Worm (Caenorhabditis elegans) whole organism, early embryonic: ENCODE data around the gene sri-78.

Source experiments
- B0310.2 ChIP-seq: sonication (generic microtip); optimal IDR thresholded peaks from 2 replicates; lab custom pipeline; 2016; ENCODE audit warnings: mild to moderate bottlenecking, missing genetic modification characterization, missing compliant biosample characterization
- F13C5.2 ChIP-seq: sonication (generic microtip); optimal IDR thresholded peaks from 2 replicates; lab custom pipeline; 2017; ENCODE audit warnings: mild to moderate bottlenecking, missing genetic modification characterization, inconsistent platforms, missing compliant biosample characterization
- ama-1 ChIP-seq: fragments of 150-350 bp; optimal IDR thresholded peaks from 2 replicates; lab custom pipeline; 2014
- ceh-36 ChIP-seq: sonication (generic microtip); optimal IDR thresholded peaks from 2 replicates; lab custom pipeline; 2016; ENCODE audit warnings: missing genetic modification characterization, inconsistent platforms, missing compliant biosample characterization
- ets-7 ChIP-seq: sonication (generic microtip); optimal IDR thresholded peaks from 2 replicates; lab custom pipeline; 2016; ENCODE audit warnings: missing genotype, missing genetic modification characterization, missing compliant biosample characterization
- flt-1 ChIP-seq: fragments of 200-800 bp; sonication (Bioruptor generic); IDR thresholded peaks from 2 replicates; pipeline ENCODE4 v1.3.6; 2022; ENCODE audit warnings: missing genetic modification characterization, missing compliant biosample characterization
- hmbx-1 ChIP-seq: sonication (generic microtip); optimal IDR thresholded peaks from 2 replicates; lab custom pipeline; 2016; ENCODE audit warnings: mild to moderate bottlenecking, missing genetic modification characterization, missing compliant biosample characterization
- hmg-4 ChIP-seq: fragments of 200-800 bp; sonication (Bioruptor generic); optimal IDR thresholded peaks from 2 replicates; lab custom pipeline; 2018; ENCODE audit warnings: mild to moderate bottlenecking, missing genetic modification characterization, missing compliant biosample characterization
- hnd-1 ChIP-seq: sonication (generic microtip); optimal IDR thresholded peaks from 2 replicates; lab custom pipeline; 2016; ENCODE audit warnings: missing genetic modification characterization, missing compliant biosample characterization
- scrt-1 ChIP-seq: fragments of 200-800 bp; sonication (Bioruptor generic); IDR thresholded peaks from 2 replicates; pipeline ENCODE4 v1.3.6; 2022; ENCODE audit warnings: missing genetic modification characterization, missing compliant biosample characterization
- tbx-11 ChIP-seq: fragments of 200-800 bp; sonication (Bioruptor generic); IDR thresholded peaks from 2 replicates; pipeline ENCODE4 v1.3.6; 2022; ENCODE audit warnings: missing genetic modification characterization, missing compliant biosample characterization
- tbx-37 ChIP-seq: fragments of 200-800 bp; sonication (Bioruptor generic); conservative IDR thresholded peaks from 2 replicates; pipeline ENCODE4 v1.3.6; 2022; ENCODE audit warnings: missing genetic modification reagents, missing genetic modification characterization, missing compliant biosample characterization
- tra-4 ChIP-seq: sonication (generic microtip); optimal IDR thresholded peaks from 2 replicates; lab custom pipeline; 2017; ENCODE audit warnings: missing genetic modification characterization, missing compliant biosample characterization

DNA sequence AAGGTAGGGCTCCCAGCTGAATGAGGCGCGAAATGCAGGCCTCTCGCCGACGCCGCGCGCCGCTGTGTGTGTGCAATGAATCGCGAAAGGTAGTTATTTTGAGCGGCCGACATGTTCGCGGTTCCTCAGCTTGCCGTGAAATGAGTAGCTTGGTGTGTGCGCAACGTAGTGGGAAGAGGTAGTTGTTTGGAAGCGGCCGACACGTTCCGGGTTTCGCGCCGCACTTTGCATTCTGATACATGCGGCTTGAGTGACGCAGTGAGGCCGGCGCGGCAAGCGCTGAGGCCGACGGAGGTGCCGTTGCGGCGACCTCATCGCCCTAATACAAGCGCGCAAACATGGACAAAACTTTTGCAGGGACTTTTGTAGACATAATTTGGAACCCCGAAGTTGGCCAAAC lies 10.8 kb downstream of the sri-78 start:
- no peak for TF ChIP-seq hmg-4 (GFP tag; lab: Kevin White, UChicago)
- no peak for TF ChIP-seq ets-7
- TF ChIP-seq hmbx-1 (tag; lab: Kevin White, UChicago): no peak
- TF ChIP-seq ama-1 (lab: Kevin White, UChicago): no peak
- TF ChIP-seq F13C5.2 (tag; lab: Kevin White, UChicago): no peak
- no peak for TF ChIP-seq ceh-36 (tag; lab: Kevin White, UChicago)
- no peak for TF ChIP-seq hnd-1
- no peak for TF ChIP-seq scrt-1
- no peak for TF ChIP-seq flt-1 (GFP tag; lab: Robert Waterston, UW)
- no peak for TF ChIP-seq B0310.2 (tag; lab: Kevin White, UChicago)
- TF ChIP-seq tra-4 (tag; lab: Kevin White, UChicago): no peak
- TF ChIP-seq tbx-11 (GFP tag; lab: Robert Waterston, UW): no peak
- TF ChIP-seq tbx-37 (GFP tag; lab: Robert Waterston, UW): no peak
